Worm (Caenorhabditis elegans) whole organism, young adult: ENCODE results near the gene T03G6.1.

Experiments used
- cebp-2 ChIP-seq: fragments of 200-800 bp; sonication (Bioruptor generic); IDR thresholded peaks from 2 replicates; pipeline ENCODE4 v1.3.6; 2022; ENCODE audit warnings: missing genetic modification characterization, missing compliant biosample characterization
- dpl-1 ChIP-seq: fragments of 150-350 bp; optimal IDR thresholded peaks from 2 replicates; lab custom pipeline; 2014; ENCODE audit warnings: missing biosample characterization, missing genetic modification reagents, missing genetic modification characterization
- egl-18 ChIP-seq: fragments of 200-800 bp; sonication (Bioruptor generic); IDR thresholded peaks from 2 replicates; pipeline ENCODE4 v1.3.6; 2022; ENCODE audit warnings: missing genetic modification reagents, missing genetic modification characterization, missing compliant biosample characterization
- hmg-20 ChIP-seq: fragments of 200-800 bp; sonication (Bioruptor generic); IDR thresholded peaks from 2 replicates; pipeline ENCODE4 v1.3.6; 2022; ENCODE audit warnings: missing genetic modification reagents, missing genetic modification characterization, missing compliant biosample characterization
- repo-1 ChIP-seq: sonication (generic microtip); optimal IDR thresholded peaks from 2 replicates; lab custom pipeline; 2017; ENCODE audit warnings: mild to moderate bottlenecking, missing genetic modification characterization, missing compliant biosample characterization
- unc-62 ChIP-seq: fragments of 150-350 bp; optimal IDR thresholded peaks from 2 replicates; lab custom pipeline; 2014; ENCODE audit warnings: missing biosample characterization, missing genetic modification reagents, missing genetic modification characterization

ce11 chrX:2620280-2620679, 12.3 kb downstream of the T03G6.1 start:
- TF ChIP-seq hmg-20 (GFP tag; lab: Robert Waterston, UW) (no peak), dpl-1 (no peak), unc-62 (GFP tag; lab: Kevin White, UChicago) (no peak), egl-18 (no peak), repo-1 (tag; lab: Kevin White, UChicago) (no peak), cebp-2 (GFP tag; lab: Robert Waterston, UW) (no peak)
